Fruit fly (Drosophila melanogaster): ENCODE results near the gene CG15418.

- no peak for TF ChIP-seq Sin3A (optimal IDR thresholded peaks at IDR 0.05)
- TF ChIP-seq insv (optimal IDR thresholded peaks at IDR 0.05) = no peak
Observed at dm6 chr2L:3594000-3594399, 27.5 kb downstream of the CG15418 start.

Data from Kc167 (cell line).